Worm (Caenorhabditis elegans): ENCODE measurements around the gene srj-9.

- TF ChIP-seq nhr-237 (tag; optimal IDR thresholded peaks at IDR 0.05) (no peak), snpc-4 (tag; optimal IDR thresholded peaks at IDR 0.05) (no peak), ceh-82 (tag; optimal IDR thresholded peaks at IDR 0.05) (no peak), ZK546.5 (tag; optimal IDR thresholded peaks at IDR 0.05) (no peak), nhr-11 (tag; optimal IDR thresholded peaks at IDR 0.05) (no peak), elt-2 (tag; optimal IDR thresholded peaks at IDR 0.05) (no peak), nhr-77 (tag; optimal IDR thresholded peaks at IDR 0.05) (no peak)
Observed at ce11 chrV:3480346-3480745, 48.6 kb downstream of the srj-9 start, which contains the start of gene srbc-30.

All from whole organism, L3 larva.